Worm (Caenorhabditis elegans) whole organism, early embryonic: Measurements from ENCODE around the gene fbxc-55.
"Not testable (repeated sequence)": the region's sequence is repeated elsewhere in the genome, so short reads cannot be mapped to it uniquely, and the experiment has no call there.

Experiments
- B0310.2 ChIP-seq: sonication (generic microtip); optimal IDR thresholded peaks from 2 replicates; lab custom pipeline; 2016; ENCODE audit warnings: mild to moderate bottlenecking, missing genetic modification characterization, missing compliant biosample characterization
- F13C5.2 ChIP-seq: sonication (generic microtip); optimal IDR thresholded peaks from 2 replicates; lab custom pipeline; 2017; ENCODE audit warnings: mild to moderate bottlenecking, missing genetic modification characterization, inconsistent platforms, missing compliant biosample characterization
- aly-1 ChIP-seq: sonication (generic microtip); optimal IDR thresholded peaks from 2 replicates; lab custom pipeline; 2016; ENCODE audit warnings: missing genetic modification characterization, missing compliant biosample characterization
- ama-1 ChIP-seq: fragments of 150-350 bp; optimal IDR thresholded peaks from 2 replicates; lab custom pipeline; 2014
- ceh-13 ChIP-seq: fragments of 200-800 bp; sonication (Bioruptor generic); optimal IDR thresholded peaks from 2 replicates; lab custom pipeline; 2018; ENCODE audit warnings: mild to moderate bottlenecking, missing genetic modification characterization, missing compliant biosample characterization
- ceh-36 ChIP-seq: sonication (generic microtip); optimal IDR thresholded peaks from 2 replicates; lab custom pipeline; 2016; ENCODE audit warnings: missing genetic modification characterization, inconsistent platforms, missing compliant biosample characterization
- ets-7 ChIP-seq: sonication (generic microtip); optimal IDR thresholded peaks from 2 replicates; lab custom pipeline; 2016; ENCODE audit warnings: missing genotype, missing genetic modification characterization, missing compliant biosample characterization
- flt-1 ChIP-seq: fragments of 200-800 bp; sonication (Bioruptor generic); IDR thresholded peaks from 2 replicates; pipeline ENCODE4 v1.3.6; 2022; ENCODE audit warnings: missing genetic modification characterization, missing compliant biosample characterization
- hmbx-1 ChIP-seq: sonication (generic microtip); optimal IDR thresholded peaks from 2 replicates; lab custom pipeline; 2016; ENCODE audit warnings: mild to moderate bottlenecking, missing genetic modification characterization, missing compliant biosample characterization
- hmg-4 ChIP-seq: fragments of 200-800 bp; sonication (Bioruptor generic); optimal IDR thresholded peaks from 2 replicates; lab custom pipeline; 2018; ENCODE audit warnings: mild to moderate bottlenecking, missing genetic modification characterization, missing compliant biosample characterization
- hnd-1 ChIP-seq: sonication (generic microtip); optimal IDR thresholded peaks from 2 replicates; lab custom pipeline; 2016; ENCODE audit warnings: missing genetic modification characterization, missing compliant biosample characterization
- pes-1 ChIP-seq: fragments of 200-800 bp; sonication (Bioruptor generic); IDR thresholded peaks from 2 replicates; pipeline ENCODE4 v1.3.6; 2022; ENCODE audit warnings: missing genetic modification reagents, missing genetic modification characterization, missing compliant biosample characterization
- scrt-1 ChIP-seq: fragments of 200-800 bp; sonication (Bioruptor generic); IDR thresholded peaks from 2 replicates; pipeline ENCODE4 v1.3.6; 2022; ENCODE audit warnings: missing genetic modification characterization, missing compliant biosample characterization
- sea-1 ChIP-seq: fragments of 200-800 bp; sonication (Bioruptor generic); conservative IDR thresholded peaks from 2 replicates; pipeline ENCODE4 v1.3.6; 2022; ENCODE audit warnings: missing genetic modification characterization, missing compliant biosample characterization
- tbx-11 ChIP-seq: fragments of 200-800 bp; sonication (Bioruptor generic); IDR thresholded peaks from 2 replicates; pipeline ENCODE4 v1.3.6; 2022; ENCODE audit warnings: missing genetic modification characterization, missing compliant biosample characterization
- tbx-37 ChIP-seq: fragments of 200-800 bp; sonication (Bioruptor generic); conservative IDR thresholded peaks from 2 replicates; pipeline ENCODE4 v1.3.6; 2022; ENCODE audit warnings: missing genetic modification reagents, missing genetic modification characterization, missing compliant biosample characterization
- tra-4 ChIP-seq: sonication (generic microtip); optimal IDR thresholded peaks from 2 replicates; lab custom pipeline; 2017; ENCODE audit warnings: missing genetic modification characterization, missing compliant biosample characterization

fbxc-55 gene

ce11 chrII:3149521-3150190, 20.3 kb downstream of the fbxc-55 start, which contains the start of the genes T10D4.11 and T10D4.1:
T10D4.11 (minus strand) TSS chrII:3149621.
T10D4.1 (plus strand) TSS chrII:3150140.
- no peak for TF ChIP-seq aly-1 (tag; lab: Kevin White, UChicago)
- no peak for TF ChIP-seq tbx-37 (GFP tag; lab: Robert Waterston, UW)
- TF ChIP-seq ceh-13 (GFP tag; lab: Kevin White, UChicago), result no peak
- no peak for TF ChIP-seq scrt-1 (GFP tag; lab: Robert Waterston, UW)
- TF ChIP-seq hmbx-1 (tag; lab: Kevin White, UChicago), result no peak
- TF ChIP-seq flt-1 (GFP tag; lab: Robert Waterston, UW), result no peak
- no peak for TF ChIP-seq ceh-36 (tag; lab: Kevin White, UChicago)
- TF ChIP-seq B0310.2 (tag; lab: Kevin White, UChicago), result no peak
- no peak for TF ChIP-seq pes-1 (GFP tag; lab: Robert Waterston, UW)
- no peak for TF ChIP-seq ama-1 (lab: Kevin White, UChicago)
- no peak for TF ChIP-seq tbx-11 (GFP tag; lab: Robert Waterston, UW)
- no peak for TF ChIP-seq ets-7
- TF ChIP-seq tra-4 (tag; lab: Kevin White, UChicago), result no peak
- no peak for TF ChIP-seq hnd-1 (tag; lab: Kevin White, UChicago)
- no peak for TF ChIP-seq hmg-4 (GFP tag; lab: Kevin White, UChicago)
- no peak for TF ChIP-seq sea-1 (GFP tag; lab: Robert Waterston, UW)
- no peak for TF ChIP-seq F13C5.2 (tag; lab: Kevin White, UChicago)

ce11 chrII:3148404-3148803, 21.6 kb downstream of the fbxc-55 start:
- no peak for TF ChIP-seq hmg-4 (GFP tag; lab: Kevin White, UChicago)
- no peak for TF ChIP-seq tbx-11 (GFP tag; lab: Robert Waterston, UW)
- no peak for TF ChIP-seq tra-4 (tag; lab: Kevin White, UChicago)
- no peak for TF ChIP-seq tbx-37 (GFP tag; lab: Robert Waterston, UW)
- no peak for TF ChIP-seq pes-1 (GFP tag; lab: Robert Waterston, UW)
- TF ChIP-seq hmbx-1 (tag; lab: Kevin White, UChicago), result no peak
- no peak for TF ChIP-seq ceh-13 (GFP tag; lab: Kevin White, UChicago)
- no peak for TF ChIP-seq sea-1 (GFP tag; lab: Robert Waterston, UW)
- TF ChIP-seq aly-1 (tag; lab: Kevin White, UChicago), result no peak
- no peak for TF ChIP-seq hnd-1 (tag; lab: Kevin White, UChicago)
- no peak for TF ChIP-seq ama-1 (lab: Kevin White, UChicago)
- no peak for TF ChIP-seq ets-7
- TF ChIP-seq ceh-36 (tag; lab: Kevin White, UChicago), result no peak
- no peak for TF ChIP-seq F13C5.2 (tag; lab: Kevin White, UChicago)
- TF ChIP-seq B0310.2 (tag; lab: Kevin White, UChicago), result no peak

DNA sequence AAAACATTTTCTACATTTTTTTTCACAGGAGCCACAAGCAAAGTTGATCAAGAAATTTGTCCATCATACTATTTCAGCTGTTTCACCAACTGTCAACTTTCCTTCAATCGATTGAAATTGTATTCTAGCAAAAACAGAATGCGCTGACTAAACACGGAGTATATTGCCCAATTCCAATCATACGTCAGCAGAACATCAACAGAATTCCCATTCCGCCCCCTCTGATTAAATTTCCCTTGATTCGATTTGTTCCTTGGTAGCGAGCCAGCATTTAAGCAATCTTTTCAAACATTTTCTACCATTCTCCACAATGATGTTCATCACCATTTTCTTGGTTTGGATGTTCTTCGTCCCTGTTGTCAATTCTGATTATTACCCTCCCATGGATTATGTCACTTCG, 24.1 kb downstream of the fbxc-55 start, which contains the start of gene T10D4.15:
Gene T10D4.15 (plus strand): TSS at position 301 of the 400 bp plus-strand sequence.
- TF ChIP-seq F13C5.2 (tag; lab: Kevin White, UChicago), result no peak
- no peak for TF ChIP-seq tra-4 (tag; lab: Kevin White, UChicago)
- TF ChIP-seq B0310.2 (tag; lab: Kevin White, UChicago), result no peak
- no peak for TF ChIP-seq hmg-4 (GFP tag; lab: Kevin White, UChicago)
- TF ChIP-seq hmbx-1 (tag; lab: Kevin White, UChicago), result no peak
- no peak for TF ChIP-seq ets-7
- no peak for TF ChIP-seq hnd-1 (tag; lab: Kevin White, UChicago)
- no peak for TF ChIP-seq tbx-11 (GFP tag; lab: Robert Waterston, UW)
- TF ChIP-seq ceh-36 (tag; lab: Kevin White, UChicago), result no peak
- no peak for TF ChIP-seq aly-1 (tag; lab: Kevin White, UChicago)
- TF ChIP-seq pes-1 (GFP tag; lab: Robert Waterston, UW), result no peak
- TF ChIP-seq ceh-13 (GFP tag; lab: Kevin White, UChicago), result no peak
- TF ChIP-seq ama-1 (lab: Kevin White, UChicago), result no peak

- TF ChIP-seq F13C5.2 (tag; lab: Kevin White, UChicago); tra-4 (tag; lab: Kevin White, UChicago); hmg-4 (GFP tag; lab: Kevin White, UChicago): not testable (repeated sequence)
Observed at ce11 chrII:3144552-3144951, 25.4 kb downstream of the fbxc-55 start, which contains the start of gene sri-43. sri-43 (minus strand) TSS chrII:3144652.

DNA sequence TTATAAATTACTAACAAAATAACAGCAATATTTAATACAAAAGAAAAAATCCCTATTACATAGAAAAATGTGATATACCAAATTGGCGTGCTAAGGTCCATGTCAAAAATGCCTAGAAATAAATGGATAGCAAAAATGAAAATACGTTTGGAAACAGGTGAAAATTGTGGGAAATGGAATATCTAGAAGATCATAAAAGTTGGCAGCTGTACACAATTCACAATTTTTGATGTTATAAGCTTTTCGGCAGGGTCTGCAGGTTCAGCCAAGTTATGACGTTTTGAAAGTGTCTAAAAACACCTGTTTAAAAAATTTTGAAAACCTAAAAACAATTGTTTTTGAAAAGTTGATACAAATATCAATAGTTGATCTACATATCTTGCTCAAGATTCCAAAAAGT, 27.1 kb downstream of the fbxc-55 start, which contains the start of gene sri-42:
Gene sri-42 (minus strand): TSS at position 101 of the 400 bp plus-strand sequence.
- not testable (repeated sequence) for TF ChIP-seq aly-1 (tag; lab: Kevin White, UChicago); flt-1 (GFP tag; lab: Robert Waterston, UW); sea-1 (GFP tag; lab: Robert Waterston, UW)

- no peak for TF ChIP-seq sea-1 (GFP tag; lab: Robert Waterston, UW)
- TF ChIP-seq tbx-37 (GFP tag; lab: Robert Waterston, UW), result no peak
- TF ChIP-seq B0310.2 (tag; lab: Kevin White, UChicago), result no peak
- TF ChIP-seq flt-1 (GFP tag; lab: Robert Waterston, UW), result no peak
- TF ChIP-seq F13C5.2 (tag; lab: Kevin White, UChicago), result no peak
- no peak for TF ChIP-seq pes-1 (GFP tag; lab: Robert Waterston, UW)
- TF ChIP-seq tbx-11 (GFP tag; lab: Robert Waterston, UW), result no peak
- TF ChIP-seq ceh-36 (tag; lab: Kevin White, UChicago), result no peak
- no peak for TF ChIP-seq ama-1 (lab: Kevin White, UChicago)
- no peak for TF ChIP-seq ets-7
- no peak for TF ChIP-seq aly-1 (tag; lab: Kevin White, UChicago)
- no peak for TF ChIP-seq ceh-13 (GFP tag; lab: Kevin White, UChicago)
- TF ChIP-seq hmg-4 (GFP tag; lab: Kevin White, UChicago), result no peak
Observed at ce11 chrII:3137804-3138203, 32.2 kb downstream of the fbxc-55 start, which contains the start of gene sri-54. sri-54 (minus strand) TSS chrII:3137904.
